Fruit fly (Drosophila melanogaster) whole organism, embryonic: ENCODE measurements around the gene CG12239.

ENCODE experiments used
- Ada2b ChIP-seq: fragments of 200-800 bp; sonication (Bioruptor generic); IDR thresholded peaks from 2 replicates; pipeline ENCODE4 v1.3.6; 2022; ENCODE audit warnings: missing biosample characterization, missing genetic modification characterization
- CG10959 ChIP-seq: fragments of 200-800 bp; sonication (Bioruptor generic); IDR thresholded peaks from 2 replicates; pipeline ENCODE4 v1.3.6; 2022; ENCODE audit warnings: missing biosample characterization, missing genetic modification characterization
- CG11247 ChIP-seq: fragments of 200-800 bp; sonication (Bioruptor generic); IDR thresholded peaks from 2 replicates; pipeline ENCODE4 v1.3.6; 2022; ENCODE audit warnings: missing biosample characterization, missing genetic modification characterization
- CG11696 ChIP-seq: fragments of 200-800 bp; sonication (Bioruptor generic); IDR thresholded peaks from 2 replicates; pipeline ENCODE4 v1.3.6; 2022; ENCODE audit warnings: missing biosample characterization, missing genetic modification characterization
- CG12299 ChIP-seq: fragments of 200-800 bp; sonication (Bioruptor generic); optimal IDR thresholded peaks from 2 replicates; lab custom pipeline; 2018; ENCODE audit warnings: missing biosample characterization, mild to moderate bottlenecking, missing genetic modification characterization
- CG15269 ChIP-seq: fragments of 200-800 bp; sonication (Bioruptor generic); optimal IDR thresholded peaks from 2 replicates; lab custom pipeline; 2018; ENCODE audit warnings: missing biosample characterization, mild to moderate bottlenecking, missing genetic modification characterization, moderate library complexity
- CG15479 ChIP-seq: fragments of 200-800 bp; sonication (Bioruptor generic); optimal IDR thresholded peaks from 3 replicates; lab custom pipeline; 2019; ENCODE audit warnings: missing biosample characterization, mild to moderate bottlenecking, missing genetic modification characterization, moderate library complexity
- CG15514 ChIP-seq: fragments of 200-800 bp; sonication (Bioruptor generic); optimal IDR thresholded peaks from 3 replicates; lab custom pipeline; 2017; ENCODE audit warnings: missing biosample characterization, missing genetic modification characterization, mild to moderate bottlenecking, moderate library complexity, missing genetic modification reagents
- CG17912 ChIP-seq: fragments of 200-800 bp; sonication (Bioruptor generic); optimal IDR thresholded peaks from 2 replicates; lab custom pipeline; 2018; ENCODE audit warnings: missing biosample characterization, mild to moderate bottlenecking, missing genetic modification characterization
- CG1792 ChIP-seq: fragments of 200-800 bp; sonication (Bioruptor generic); optimal IDR thresholded peaks from 2 replicates; lab custom pipeline; 2016; ENCODE audit warnings: missing biosample characterization, missing genetic modification characterization
- CG18476 ChIP-seq: fragments of 200-800 bp; sonication (Bioruptor generic); optimal IDR thresholded peaks from 2 replicates; lab custom pipeline; 2016; ENCODE audit warnings: missing biosample characterization, mild to moderate bottlenecking, missing genetic modification characterization
- CG18599 ChIP-seq: fragments of 200-800 bp; sonication (Bioruptor generic); optimal IDR thresholded peaks from 3 replicates; lab custom pipeline; 2017; ENCODE audit warnings: missing biosample characterization, missing genetic modification characterization, mild to moderate bottlenecking, moderate library complexity, missing genetic modification reagents
- CG2875 ChIP-seq: fragments of 200-800 bp; sonication (Bioruptor generic); optimal IDR thresholded peaks from 2 replicates; lab custom pipeline; 2017; ENCODE audit warnings: missing biosample characterization, mild to moderate bottlenecking, missing genetic modification characterization, missing genetic modification reagents
- CG30403 ChIP-seq: fragments of 200-800 bp; sonication (Bioruptor generic); optimal IDR thresholded peaks from 3 replicates; lab custom pipeline; 2016; ENCODE audit warnings: missing biosample characterization, missing genetic modification characterization
- CG3163 ChIP-seq: fragments of 200-800 bp; sonication (Bioruptor generic); optimal IDR thresholded peaks from 3 replicates; lab custom pipeline; 2016; ENCODE audit warnings: missing biosample characterization, missing genetic modification characterization
- CG6254 ChIP-seq: fragments of 200-800 bp; sonication (Bioruptor generic); optimal IDR thresholded peaks from 3 replicates; lab custom pipeline; 2017; ENCODE audit warnings: mild to moderate bottlenecking, missing biosample characterization, missing genetic modification reagents, missing genetic modification characterization
- CG6654 ChIP-seq: fragments of 200-800 bp; sonication (Bioruptor generic); optimal IDR thresholded peaks from 2 replicates; lab custom pipeline; 2017; ENCODE audit warnings: missing biosample characterization, mild to moderate bottlenecking, missing genetic modification characterization
- CG7556 ChIP-seq: fragments of 200-800 bp; sonication (Bioruptor generic); optimal IDR thresholded peaks from 2 replicates; lab custom pipeline; 2017; ENCODE audit warnings: missing biosample characterization, mild to moderate bottlenecking, missing genetic modification characterization
- CG7963 ChIP-seq: fragments of 200-800 bp; sonication (Bioruptor generic); IDR thresholded peaks from 3 replicates; pipeline ENCODE4 v1.3.6; 2022; ENCODE audit warnings: missing biosample characterization, missing genetic modification characterization; ENCODE audit not compliant: partially characterized antibody
- CG8281 ChIP-seq: fragments of 200-800 bp; sonication (Bioruptor generic); optimal IDR thresholded peaks from 2 replicates; lab custom pipeline; 2018; ENCODE audit warnings: missing biosample characterization, mild to moderate bottlenecking, missing genetic modification characterization, moderate library complexity
- CG8359 ChIP-seq: fragments of 200-800 bp; sonication (Bioruptor generic); optimal IDR thresholded peaks from 2 replicates; lab custom pipeline; 2017; ENCODE audit warnings: missing biosample characterization, mild to moderate bottlenecking, missing genetic modification characterization, borderline replicate concordance
- Drgx ChIP-seq: fragments of 200-800 bp; sonication (Bioruptor generic); IDR thresholded peaks from 2 replicates; pipeline ENCODE4 v1.3.6; 2022; ENCODE audit warnings: missing biosample characterization, missing genetic modification characterization
- GATAe ChIP-seq: fragments of 200-800 bp; sonication (Bioruptor generic); conservative IDR thresholded peaks from 2 replicates; pipeline ENCODE4 v1.3.6; 2022; ENCODE audit warnings: missing biosample characterization, missing genetic modification characterization
- Gug ChIP-seq: fragments of 200-800 bp; sonication (Bioruptor generic); IDR thresholded peaks from 4 replicates; pipeline ENCODE4 v1.3.6; 2022; ENCODE audit warnings: missing biosample characterization, missing genetic modification characterization
- HHEX ChIP-seq: fragments of 200-800 bp; sonication (Bioruptor generic); optimal IDR thresholded peaks from 3 replicates; lab custom pipeline; 2017; ENCODE audit warnings: missing biosample characterization, mild to moderate bottlenecking, missing genetic modification characterization, missing genetic modification reagents
- Hr78 ChIP-seq, 2 experiments: fragments of 200-800 bp in 1 of 2; fragments of >200 bp in 1 of 2; sonication (Bioruptor generic) in 1 of 2; optimal IDR thresholded peaks; 2 replicates each; lab custom pipeline; 2017 to 2019; ENCODE audit warnings: missing biosample characterization in 2 of 2, missing genetic modification characterization in 2 of 2, mild to moderate bottlenecking in 1 of 2, moderate library complexity in 1 of 2
- Hsf ChIP-seq: fragments of 200-800 bp; sonication (Bioruptor generic); optimal IDR thresholded peaks from 3 replicates; lab custom pipeline; 2016; ENCODE audit warnings: missing biosample characterization, missing genetic modification characterization
- Nf-YC ChIP-seq: fragments of 200-800 bp; optimal IDR thresholded peaks from 3 replicates; lab custom pipeline; 2019; ENCODE audit warnings: missing biosample characterization, mild to moderate bottlenecking, missing genetic modification characterization, moderate library complexity
- Oli ChIP-seq: fragments of 200-800 bp; sonication (Bioruptor generic); optimal IDR thresholded peaks from 2 replicates; lab custom pipeline; 2018; ENCODE audit warnings: missing biosample characterization, mild to moderate bottlenecking, missing genetic modification characterization, moderate library complexity
- Poxn ChIP-seq: fragments of 200-800 bp; sonication (Bioruptor generic); IDR thresholded peaks from 2 replicates; pipeline ENCODE4 v1.3.6; 2022; ENCODE audit warnings: missing biosample characterization, missing genetic modification characterization
- Ravus ChIP-seq: fragments of 200-800 bp; sonication (Bioruptor generic); IDR thresholded peaks from 2 replicates; pipeline ENCODE4 v1.3.6; 2022; ENCODE audit warnings: missing biosample characterization, missing genetic modification characterization
- Scr ChIP-seq: fragments of 200-800 bp; sonication (Bioruptor generic); IDR thresholded peaks from 2 replicates; pipeline ENCODE4 v1.3.6; 2022; ENCODE audit warnings: missing biosample characterization, missing genetic modification characterization; ENCODE audit not compliant: partially characterized antibody
- Sry-δ ChIP-seq: fragments of 200-800 bp; sonication (Bioruptor generic); optimal IDR thresholded peaks from 2 replicates; lab custom pipeline; 2016; ENCODE audit warnings: missing biosample characterization, missing genetic modification characterization
- ac ChIP-seq: fragments of 200-800 bp; sonication (Bioruptor generic); optimal IDR thresholded peaks from 3 replicates; lab custom pipeline; 2017; ENCODE audit warnings: missing biosample characterization, mild to moderate bottlenecking, missing genetic modification characterization
- ash1 ChIP-seq: fragments of 200-800 bp; sonication (Bioruptor generic); optimal IDR thresholded peaks from 2 replicates; lab custom pipeline; 2018; ENCODE audit warnings: missing biosample characterization, mild to moderate bottlenecking, missing genetic modification characterization
- bbx ChIP-seq: fragments of 200-800 bp; sonication (Bioruptor generic); IDR thresholded peaks from 2 replicates; pipeline ENCODE4 v1.3.6; 2022; ENCODE audit warnings: missing biosample characterization, missing genetic modification characterization; ENCODE audit not compliant: partially characterized antibody
- bigmax ChIP-seq: fragments of 200-800 bp; sonication (Bioruptor generic); optimal IDR thresholded peaks from 2 replicates; lab custom pipeline; 2018; ENCODE audit warnings: missing biosample characterization, mild to moderate bottlenecking, missing genetic modification characterization
- fru ChIP-seq: fragments of >200 bp; optimal IDR thresholded peaks from 2 replicates; lab custom pipeline; 2017
- gcm2 ChIP-seq: fragments of 200-800 bp; sonication (Bioruptor generic); optimal IDR thresholded peaks from 2 replicates; lab custom pipeline; 2016; ENCODE audit warnings: missing biosample characterization, missing genetic modification characterization
- gsb ChIP-seq: fragments of 200-800 bp; sonication (Bioruptor generic); IDR thresholded peaks from 2 replicates; pipeline ENCODE4 v1.3.6; 2022; ENCODE audit warnings: missing biosample characterization, missing genetic modification characterization
- kah ChIP-seq: fragments of 200-800 bp; sonication (Bioruptor generic); optimal IDR thresholded peaks from 2 replicates; lab custom pipeline; 2018; ENCODE audit warnings: missing biosample characterization, mild to moderate bottlenecking, missing genetic modification characterization
- lmd ChIP-seq: fragments of 200-800 bp; sonication (Bioruptor generic); IDR thresholded peaks from 2 replicates; pipeline ENCODE4 v1.3.6; 2022; ENCODE audit warnings: missing biosample characterization, missing genetic modification characterization
- odd ChIP-seq: fragments of 200-800 bp; sonication (Bioruptor generic); optimal IDR thresholded peaks from 2 replicates; lab custom pipeline; 2017; ENCODE audit warnings: missing biosample characterization, mild to moderate bottlenecking, missing genetic modification characterization
- onecut ChIP-seq: fragments of 200-800 bp; sonication (Bioruptor generic); IDR thresholded peaks from 2 replicates; pipeline ENCODE4 v1.3.6; 2022; ENCODE audit warnings: missing biosample characterization, missing genetic modification characterization
- pb ChIP-seq: fragments of 200-800 bp; sonication (Bioruptor generic); optimal IDR thresholded peaks from 3 replicates; lab custom pipeline; 2016; ENCODE audit warnings: missing biosample characterization, missing genetic modification characterization
- pita ChIP-seq: fragments of 200-800 bp; sonication (Bioruptor generic); optimal IDR thresholded peaks from 2 replicates; lab custom pipeline; 2017; ENCODE audit warnings: missing biosample characterization, mild to moderate bottlenecking, missing genetic modification characterization
- pnt ChIP-seq: fragments of 200-800 bp; sonication (Bioruptor generic); optimal IDR thresholded peaks from 3 replicates; lab custom pipeline; 2016; ENCODE audit warnings: missing biosample characterization, missing genetic modification characterization
- vnd ChIP-seq: fragments of 200-800 bp; sonication (Bioruptor generic); IDR thresholded peaks from 3 replicates; pipeline ENCODE4 v1.3.6; 2022; ENCODE audit warnings: missing biosample characterization, missing genetic modification characterization; ENCODE audit not compliant: partially characterized antibody
- vvl ChIP-seq: fragments of 200-800 bp; sonication (Bioruptor generic); IDR thresholded peaks from 2 replicates; pipeline ENCODE4 v1.3.6; 2022; ENCODE audit warnings: missing biosample characterization, missing genetic modification characterization

The CG12239 gene

dm6 chrX:5744992-5745732 is 46.8 kb upstream of the CG12239 start (continued):
- TF ChIP-seq pita (GFP tag; lab: Kevin White, UChicago) (no peak), onecut (GFP tag; lab: Robert Waterston, UW) (peak; percentile 34; the same call in 1 of the 2 replicates), Poxn (GFP tag; lab: Robert Waterston, UW) (no peak), CG11247 (no peak), Hr78 (GFP tag; optimal IDR thresholded peaks at IDR 0.05; lab: Kevin White, UChicago) (peak in 1 of 2 experiments; percentile 36), CG3163 (GFP tag; lab: Kevin White, UChicago) (no peak), GATAe (GFP tag; lab: Robert Waterston, UW) (no peak), CG8359 (GFP tag; lab: Kevin White, UChicago) (no peak), Ravus (no peak), CG1792 (no peak), Drgx (GFP tag; lab: Robert Waterston, UW) (peak; percentile 9; the same call in 1 of the 2 replicates), CG6254 (GFP tag; lab: Kevin White, UChicago) (no peak), CG15479 (no peak), pb (GFP tag; lab: Kevin White, UChicago) (no peak), CG2875 (GFP tag; lab: Kevin White, UChicago) (no peak), CG6654 (GFP tag; lab: Kevin White, UChicago) (no peak), CG10959 (GFP tag; lab: Robert Waterston, UW) (no peak), CG7556 (GFP tag; lab: Kevin White, UChicago) (peak; percentile 44), ac (GFP tag; lab: Kevin White, UChicago) (no peak), CG8281 (no peak), CG12299 (tag; lab: Kevin White, UChicago) (no peak), ash1 (GFP tag; lab: Kevin White, UChicago) (no peak), vvl (GFP tag; lab: Robert Waterston, UW) (0 out of 2 replicates have a peak, but pooled peaks have one; percentile 7), fru (no peak), CG15269 (tag; lab: Kevin White, UChicago) (no peak), gcm2 (no peak), Sry-δ (peak; percentile 69), gsb (GFP tag; lab: Robert Waterston, UW) (no peak), vnd (GFP tag; lab: Robert Waterston, UW) (peak; percentile 65), CG11696 (GFP tag; lab: Robert Waterston, UW) (no peak), Hsf (GFP tag; lab: Kevin White, UChicago) (peak; percentile 3), CG17912 (no peak), Gug (peak; percentile 61; the same call in 1 of the 4 replicates), Ada2b (GFP tag; lab: Robert Waterston, UW) (no peak), CG18476 (GFP tag; lab: Kevin White, UChicago) (peak; percentile 31), CG7963 (GFP tag; lab: Robert Waterston, UW) (peak; percentile 27; the same call in 1 of the 3 replicates), HHEX (no peak), Nf-YC (peak; percentile 29), CG18599 (GFP tag; lab: Kevin White, UChicago) (peak; percentile 41), kah (peak; percentile 25), lmd (GFP tag; lab: Robert Waterston, UW) (no peak), bbx (GFP tag; lab: Robert Waterston, UW) (peak; percentile 46), bigmax (GFP tag; lab: Kevin White, UChicago) (no peak), odd (no peak), Oli (peak; percentile 23), CG15514 (GFP tag; lab: Kevin White, UChicago) (peak; percentile 11), Scr (GFP tag; lab: Robert Waterston, UW) (peak; percentile 69), CG30403 (peak; percentile 45), pnt (GFP tag; lab: Kevin White, UChicago) (no peak)
